Fruit fly (Drosophila melanogaster): Measurements from ENCODE around the gene Cad96Ca.

Gene Cad96Ca

dm6 chr3R:25167407-25168191, 40.5 kb downstream of the Cad96Ca start (continued):
- TF ChIP-seq Hand (GFP tag; optimal IDR thresholded peaks at IDR 0.05) = no peak
- TF ChIP-seq tin (GFP tag; optimal IDR thresholded peaks at IDR 0.05) = no peak
- no peak for TF ChIP-seq Mes4 (GFP tag; optimal IDR thresholded peaks at IDR 0.05)
- TF ChIP-seq CG34422 (GFP tag; IDR thresholded peaks at IDR 0.05) = no peak
- TF ChIP-seq CG30431 (GFP tag; optimal IDR thresholded peaks at IDR 0.05) = no peak
- TF ChIP-seq vvl (GFP tag; IDR thresholded peaks at IDR 0.05) = no peak
- TF ChIP-seq NC2β (GFP tag; optimal IDR thresholded peaks at IDR 0.05) = no peak
- no peak for TF ChIP-seq Xbp1 (GFP tag; optimal IDR thresholded peaks at IDR 0.05)
- no peak for TF ChIP-seq CG6689 (GFP tag; IDR thresholded peaks at IDR 0.05)
- no peak for TF ChIP-seq dysf (GFP tag; IDR thresholded peaks at IDR 0.05)
- TF ChIP-seq CG10959 (GFP tag; IDR thresholded peaks at IDR 0.05) = no peak
- no peak for TF ChIP-seq CG10431 (GFP tag; optimal IDR thresholded peaks at IDR 0.05)
- TF ChIP-seq CrebB (tag; optimal IDR thresholded peaks at IDR 0.05) = no peak
- TF ChIP-seq CG17359 (tag; optimal IDR thresholded peaks at IDR 0.05) = no peak
- TF ChIP-seq slou (GFP tag; optimal IDR thresholded peaks at IDR 0.05) = no peak
- no peak for TF ChIP-seq CG2875 (GFP tag; optimal IDR thresholded peaks at IDR 0.05)
- no peak for TF ChIP-seq dpn (GFP tag; optimal IDR thresholded peaks at IDR 0.05)
- TF ChIP-seq schlank (tag; optimal IDR thresholded peaks at IDR 0.05) = no peak
- no peak for TF ChIP-seq CG18764 (GFP tag; optimal IDR thresholded peaks at IDR 0.05)
- peak; percentile 29 for TF ChIP-seq Hmr (GFP tag; optimal IDR thresholded peaks at IDR 0.05)
- TF ChIP-seq CG10274 (GFP tag; optimal IDR thresholded peaks at IDR 0.05) = no peak
- TF ChIP-seq CG32772 (GFP tag; IDR thresholded peaks at IDR 0.05) = no peak
- TF ChIP-seq CG14441 (GFP tag; IDR thresholded peaks at IDR 0.05) = no peak
- no peak for TF ChIP-seq CG10654 (GFP tag; optimal IDR thresholded peaks at IDR 0.05)
- TF ChIP-seq Bgb (GFP tag; IDR thresholded peaks at IDR 0.05; ENCODE audit: partially characterized antibody) = no peak
- no peak for TF ChIP-seq nerfin-1 (tag; optimal IDR thresholded peaks at IDR 0.05)
- peak; percentile 26 for TF ChIP-seq grau (tag; optimal IDR thresholded peaks at IDR 0.05)
- TF ChIP-seq gem (tag; optimal IDR thresholded peaks at IDR 0.05) = peak; percentile 47
- peak; percentile 32; the same call in 1 of the 2 replicates for TF ChIP-seq onecut (GFP tag; IDR thresholded peaks at IDR 0.05)
- TF ChIP-seq ham (GFP tag; IDR thresholded peaks at IDR 0.05) = no peak
- TF ChIP-seq CG6765 (GFP tag; optimal IDR thresholded peaks at IDR 0.05) = no peak
- TF ChIP-seq h (optimal IDR thresholded peaks at IDR 0.05) = no peak
- no peak for TF ChIP-seq CG5245 (GFP tag; optimal IDR thresholded peaks at IDR 0.05)
- TF ChIP-seq hth (optimal IDR thresholded peaks at IDR 0.05) = no peak
- no peak for TF ChIP-seq Side (GFP tag; optimal IDR thresholded peaks at IDR 0.05)
- TF ChIP-seq CG7786 (GFP tag; optimal IDR thresholded peaks at IDR 0.05) = no peak
- no peak for TF ChIP-seq CG2129 (GFP tag; IDR thresholded peaks at IDR 0.05; ENCODE audit: partially characterized antibody)
- no peak for TF ChIP-seq Rx (GFP tag; IDR thresholded peaks at IDR 0.05)
- TF ChIP-seq gfzf (GFP tag; optimal IDR thresholded peaks at IDR 0.05) = no peak
- TF ChIP-seq nmo (GFP tag; optimal IDR thresholded peaks at IDR 0.05) = peak; percentile 27
- no peak for TF ChIP-seq CG18619 (GFP tag; optimal IDR thresholded peaks at IDR 0.05)
- no peak for TF ChIP-seq CTCF (GFP tag; optimal IDR thresholded peaks at IDR 0.05)
- no peak for TF ChIP-seq CG12236 (GFP tag; optimal IDR thresholded peaks at IDR 0.05)
- TF ChIP-seq abd-A (tag; optimal IDR thresholded peaks at IDR 0.05) = peak; percentile 68
- TF ChIP-seq mirr (GFP tag; optimal IDR thresholded peaks at IDR 0.05) = no peak
- peak; percentile 9 for TF ChIP-seq CG15269 (tag; optimal IDR thresholded peaks at IDR 0.05)
- TF ChIP-seq CG8281 (tag; optimal IDR thresholded peaks at IDR 0.05) = no peak
- TF ChIP-seq trem (tag; optimal IDR thresholded peaks at IDR 0.05) = no peak
- TF ChIP-seq Taf1 (GFP tag; IDR thresholded peaks at IDR 0.05) = no peak
- no peak for TF ChIP-seq CG31365 (tag; optimal IDR thresholded peaks at IDR 0.05)
- TF ChIP-seq bbx (GFP tag; IDR thresholded peaks at IDR 0.05; ENCODE audit: partially characterized antibody) = no peak
